Worm (Caenorhabditis elegans) whole organism, L4 larva: ENCODE measurements around the gene efn-4.

Source experiments
- ZK546.5 ChIP-seq, 2 experiments: sonication (generic microtip); optimal IDR thresholded peaks; 2 replicates each; lab custom pipeline; 2017; ENCODE audit warnings: missing biosample characterization in 2 of 2, missing genetic modification characterization in 2 of 2
- aha-1 ChIP-seq: fragments of 150-350 bp; peaks from one replicate; lab custom pipeline; 2014; ENCODE audit warnings: missing biosample characterization, missing genetic modification characterization
- attf-4 ChIP-seq: sonication (generic microtip); optimal IDR thresholded peaks from 3 replicates; lab custom pipeline; 2017; ENCODE audit warnings: missing biosample characterization, missing genetic modification characterization
- ces-1 ChIP-seq: fragments of 150-350 bp; sonication (generic microtip); optimal IDR thresholded peaks from 4 replicates; lab custom pipeline; 2014; ENCODE audit warnings: missing biosample characterization, missing genetic modification reagents, missing genetic modification characterization
- ctbp-1 ChIP-seq: fragments of 200-800 bp; sonication (Bioruptor generic); IDR thresholded peaks from 2 replicates; pipeline ENCODE4 v1.3.6; 2022; ENCODE audit warnings: missing genetic modification reagents, missing genetic modification characterization, missing compliant biosample characterization
- dpl-1 ChIP-seq: fragments of 150-350 bp; optimal IDR thresholded peaks from 2 replicates; lab custom pipeline; 2014; ENCODE audit warnings: missing biosample characterization, missing genetic modification reagents, missing genetic modification characterization
- fkh-10 ChIP-seq: fragments of 150-350 bp; optimal IDR thresholded peaks from 2 replicates; lab custom pipeline; 2014; ENCODE audit warnings: missing biosample characterization, missing genetic modification reagents, missing genetic modification characterization
- lin-1 ChIP-seq: fragments of 200-800 bp; sonication (Bioruptor generic); IDR thresholded peaks from 2 replicates; pipeline ENCODE4 v1.3.6; 2022; ENCODE audit warnings: missing genetic modification reagents, missing genetic modification characterization, missing compliant biosample characterization
- lin-39 ChIP-seq: fragments of 150-350 bp; optimal IDR thresholded peaks from 2 replicates; lab custom pipeline; 2014; ENCODE audit warnings: missing biosample characterization, missing genetic modification reagents, missing genetic modification characterization
- mep-1 ChIP-seq: fragments of 150-350 bp; sonication (generic microtip); optimal IDR thresholded peaks from 3 replicates; lab custom pipeline; 2014; ENCODE audit warnings: missing biosample characterization, missing genetic modification characterization
- nhr-102 ChIP-seq: sonication (generic microtip); optimal IDR thresholded peaks from 2 replicates; lab custom pipeline; 2016; ENCODE audit warnings: mild to moderate bottlenecking, missing genetic modification characterization, moderate library complexity, missing compliant biosample characterization
- nhr-6 ChIP-seq: fragments of 150-350 bp; optimal IDR thresholded peaks from 2 replicates; lab custom pipeline; 2014; ENCODE audit warnings: missing biosample characterization, missing genetic modification characterization
- unc-130 ChIP-seq: sonication (generic microtip); optimal IDR thresholded peaks from 2 replicates; lab custom pipeline; 2016; ENCODE audit warnings: missing genetic modification reagents, missing genetic modification characterization, missing compliant biosample characterization

DNA sequence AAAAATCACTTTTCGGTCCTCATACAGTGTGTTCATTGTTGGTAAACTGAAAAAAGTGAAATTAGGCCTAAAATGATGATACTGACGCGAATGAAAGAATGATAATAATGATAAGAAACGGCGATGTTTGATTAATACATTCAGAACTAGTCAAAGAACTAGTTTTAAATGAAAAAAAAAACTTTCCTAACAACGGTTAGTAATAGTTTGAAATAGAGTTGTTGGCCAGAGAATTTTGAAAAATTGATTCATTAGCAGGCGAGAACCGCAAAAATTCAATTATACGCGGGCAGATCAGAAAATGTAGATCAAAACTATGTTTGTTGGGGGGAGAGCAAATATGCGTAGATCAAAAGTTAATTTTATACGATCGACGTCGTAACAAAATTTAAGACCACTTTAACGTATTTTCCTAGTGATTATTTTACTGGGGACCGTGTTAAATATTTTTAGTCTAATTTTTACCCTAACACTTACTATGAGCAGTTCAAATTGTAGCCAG, 11.8 kb downstream of the efn-4 start, which contains the start of gene F56A11.5:
- TF ChIP-seq lin-1 (GFP tag; lab: Robert Waterston, UW): no peak
- no peak for TF ChIP-seq ces-1 (GFP tag; lab: Kevin White, UChicago)
- no peak for TF ChIP-seq unc-130 (GFP tag; lab: Kevin White, UChicago)
- TF ChIP-seq dpl-1 (GFP tag; lab: Kevin White, UChicago): no peak
- TF ChIP-seq nhr-6 (tag; lab: Kevin White, UChicago): no peak
- TF ChIP-seq fkh-10: no peak
- TF ChIP-seq mep-1 (tag; lab: Kevin White, UChicago): no peak
- no peak for TF ChIP-seq nhr-102 (tag; lab: Kevin White, UChicago)
- no peak for TF ChIP-seq ctbp-1 (GFP tag; lab: Robert Waterston, UW)
- no peak for TF ChIP-seq ZK546.5 (tag; optimal IDR thresholded peaks at IDR 0.05; lab: Kevin White, UChicago)
- TF ChIP-seq lin-39 (tag; lab: Kevin White, UChicago): no peak
- no peak for TF ChIP-seq aha-1 (tag; lab: Kevin White, UChicago)
- no peak for TF ChIP-seq attf-4 (tag; lab: Kevin White, UChicago)
